Worm (Caenorhabditis elegans) whole organism, L1 larva: Measurements from ENCODE around the gene srx-136.
A peak's percentile ranks its signal among the peaks of the same experiment; 100 is the strongest.

Experiments
- C04F5.9 ChIP-seq: sonication (generic microtip); optimal IDR thresholded peaks from 2 replicates; lab custom pipeline; 2016; ENCODE audit warnings: missing genetic modification characterization, missing compliant biosample characterization
- C16A3.4 ChIP-seq: fragments of 150-350 bp; optimal IDR thresholded peaks from 2 replicates; lab custom pipeline; 2014; ENCODE audit warnings: missing biosample characterization, missing genetic modification characterization
- F16B12.6 ChIP-seq: fragments of 150-350 bp; optimal IDR thresholded peaks from 2 replicates; lab custom pipeline; 2014; ENCODE audit warnings: missing biosample characterization, missing genetic modification characterization
- Y116A8C.19 ChIP-seq: sonication (generic microtip); optimal IDR thresholded peaks from 2 replicates; lab custom pipeline; 2016; ENCODE audit warnings: missing compliant biosample characterization, missing genetic modification characterization, borderline replicate concordance
- alr-1 ChIP-seq: fragments of 200-800 bp; sonication (Bioruptor generic); optimal IDR thresholded peaks from 2 replicates; lab custom pipeline; 2018; ENCODE audit warnings: borderline replicate concordance, mild to moderate bottlenecking, missing genetic modification characterization, missing compliant biosample characterization
- ama-1 ChIP-seq: fragments of 150-350 bp; optimal IDR thresholded peaks from 2 replicates; lab custom pipeline; 2014
- blmp-1 ChIP-seq: fragments of 150-350 bp; optimal IDR thresholded peaks from 2 replicates; lab custom pipeline; 2014; ENCODE audit warnings: missing biosample characterization, missing genetic modification characterization
- ceh-90 ChIP-seq: sonication (generic microtip); optimal IDR thresholded peaks from 2 replicates; lab custom pipeline; 2016; ENCODE audit warnings: missing genetic modification characterization, missing compliant biosample characterization
- dpl-1 ChIP-seq, 3 experiments: fragments of 150-350 bp in 2 of 3; sonication (generic microtip) in 1 of 3; optimal IDR thresholded peaks; 2 replicates each; lab custom pipeline; 2014 to 2017; ENCODE audit warnings: missing biosample characterization in 3 of 3, missing genetic modification characterization in 3 of 3, missing genetic modification reagents in 3 of 3
- efl-1 ChIP-seq, 4 experiments: fragments of 150-350 bp; optimal IDR thresholded peaks in 3 of 4; peaks in 1 of 4; 1 replicate in 1 of 4; 2 replicates in 3 of 4; lab custom pipeline; 2014; ENCODE audit warnings: missing biosample characterization in 2 of 4, missing genetic modification characterization in 2 of 4, missing genetic modification reagents in 2 of 4
- egl-27 ChIP-seq, 2 experiments: fragments of 150-350 bp in 1 of 2; sonication (generic microtip); optimal IDR thresholded peaks; 3 replicates each; lab custom pipeline; 2017 to 2018; ENCODE audit warnings: missing biosample characterization in 2 of 2, missing genetic modification characterization in 2 of 2, missing genetic modification reagents in 2 of 2
- elt-2 ChIP-seq: sonication (generic microtip); optimal IDR thresholded peaks from 2 replicates; lab custom pipeline; 2016; ENCODE audit warnings: missing genetic modification characterization, mild to moderate bottlenecking, inconsistent platforms, missing compliant biosample characterization, missing genetic modification reagents
- ets-5 ChIP-seq: fragments of 200-800 bp; sonication (Bioruptor generic); IDR thresholded peaks from 2 replicates; pipeline ENCODE4 v1.3.6; 2022; ENCODE audit warnings: missing genetic modification characterization, missing compliant biosample characterization
- hlh-4 ChIP-seq: sonication (generic microtip); optimal IDR thresholded peaks from 2 replicates; lab custom pipeline; 2016; ENCODE audit warnings: mild to moderate bottlenecking, missing genetic modification characterization, missing compliant biosample characterization
- hpl-2 ChIP-seq: fragments of 150-350 bp; optimal IDR thresholded peaks from 2 replicates; lab custom pipeline; 2014; ENCODE audit warnings: missing biosample characterization, missing genetic modification reagents, missing genetic modification characterization
- irx-1 ChIP-seq: sonication (generic microtip); optimal IDR thresholded peaks from 2 replicates; lab custom pipeline; 2016; ENCODE audit warnings: missing genetic modification characterization, missing compliant biosample characterization
- jun-1 ChIP-seq: fragments of 150-350 bp; optimal IDR thresholded peaks from 2 replicates; lab custom pipeline; 2014; ENCODE audit warnings: missing biosample characterization, missing genetic modification reagents, missing genetic modification characterization
- lin-14 ChIP-seq: fragments of 200-800 bp; sonication (Bioruptor generic); optimal IDR thresholded peaks from 2 replicates; lab custom pipeline; 2018; ENCODE audit warnings: mild to moderate bottlenecking, missing genetic modification characterization, moderate library complexity, missing compliant biosample characterization
- lin-35 ChIP-seq, 2 experiments: fragments of 150-350 bp; optimal IDR thresholded peaks; 2 replicates each; lab custom pipeline; 2014; ENCODE audit warnings: missing biosample characterization in 2 of 2, missing genetic modification characterization in 2 of 2, missing genetic modification reagents in 2 of 2
- lir-3 ChIP-seq: sonication (generic microtip); optimal IDR thresholded peaks from 2 replicates; lab custom pipeline; 2016; ENCODE audit warnings: mild to moderate bottlenecking, missing genetic modification characterization, moderate library complexity, missing compliant biosample characterization; ENCODE audit not compliant: poor library complexity
- lsy-2 ChIP-seq, 2 experiments: fragments of 150-350 bp; optimal IDR thresholded peaks; 2 replicates each; lab custom pipeline; 2014; ENCODE audit warnings: missing biosample characterization in 2 of 2, missing genetic modification characterization in 2 of 2
- mab-9 ChIP-seq: fragments of 200-800 bp; sonication (Bioruptor generic); IDR thresholded peaks from 2 replicates; pipeline ENCODE4 v1.3.6; 2022; ENCODE audit warnings: missing genetic modification reagents, missing genetic modification characterization, missing compliant biosample characterization
- nhr-12 ChIP-seq: sonication (generic microtip); optimal IDR thresholded peaks from 2 replicates; lab custom pipeline; 2017; ENCODE audit warnings: missing biosample characterization, missing genetic modification characterization
- nhr-20 ChIP-seq: sonication (generic microtip); optimal IDR thresholded peaks from 2 replicates; lab custom pipeline; 2016; ENCODE audit warnings: mild to moderate bottlenecking, missing genetic modification characterization, missing compliant biosample characterization
- nhr-237 ChIP-seq: fragments of 150-350 bp; optimal IDR thresholded peaks from 2 replicates; lab custom pipeline; 2014; ENCODE audit warnings: missing biosample characterization, missing genetic modification characterization
- nhr-28 ChIP-seq: fragments of 150-350 bp; optimal IDR thresholded peaks from 2 replicates; lab custom pipeline; 2014; ENCODE audit warnings: missing biosample characterization, missing genetic modification characterization
- nhr-71 ChIP-seq: sonication (generic microtip); optimal IDR thresholded peaks from 2 replicates; lab custom pipeline; 2016; ENCODE audit warnings: mild to moderate bottlenecking, missing genetic modification characterization, moderate library complexity, missing compliant biosample characterization
- nhr-85 ChIP-seq: sonication (generic microtip); peaks from one replicate; lab custom pipeline; 2016; ENCODE audit warnings: missing genetic modification characterization, inconsistent platforms, missing compliant biosample characterization
- nhr-90 ChIP-seq: sonication (generic microtip); optimal IDR thresholded peaks from 2 replicates; lab custom pipeline; 2016; ENCODE audit warnings: mild to moderate bottlenecking, missing genetic modification characterization, missing compliant biosample characterization; ENCODE audit not compliant: poor library complexity
- pax-3 ChIP-seq: fragments of 200-800 bp; sonication (Bioruptor generic); optimal IDR thresholded peaks from 2 replicates; lab custom pipeline; 2018; ENCODE audit warnings: mild to moderate bottlenecking, missing genetic modification characterization, moderate library complexity, missing compliant biosample characterization
- rnt-1 ChIP-seq: sonication (generic microtip); optimal IDR thresholded peaks from 2 replicates; lab custom pipeline; 2016; ENCODE audit warnings: mild to moderate bottlenecking, missing genetic modification characterization, moderate library complexity, missing compliant biosample characterization
- skn-1 ChIP-seq: fragments of 150-350 bp; optimal IDR thresholded peaks from 2 replicates; lab custom pipeline; 2014; ENCODE audit warnings: missing biosample characterization, missing genetic modification characterization
- snu-23 ChIP-seq: sonication (generic microtip); optimal IDR thresholded peaks from 2 replicates; lab custom pipeline; 2016; ENCODE audit warnings: missing genetic modification characterization, missing compliant biosample characterization
- tlp-1 ChIP-seq: fragments of 150-350 bp; optimal IDR thresholded peaks from 2 replicates; lab custom pipeline; 2014; ENCODE audit warnings: missing biosample characterization, missing genetic modification characterization
- unc-130 ChIP-seq: fragments of 150-350 bp; optimal IDR thresholded peaks from 2 replicates; lab custom pipeline; 2017; ENCODE audit warnings: missing biosample characterization, missing genetic modification characterization, inconsistent platforms
- xbp-1 ChIP-seq: sonication (generic microtip); optimal IDR thresholded peaks from 2 replicates; lab custom pipeline; 2016; ENCODE audit warnings: missing genetic modification characterization, missing compliant biosample characterization
- ztf-11 ChIP-seq, 2 experiments: sonication (generic microtip); optimal IDR thresholded peaks; 2 replicates each; lab custom pipeline; 2016 to 2017; ENCODE audit warnings: missing genetic modification characterization in 2 of 2, missing biosample characterization in 1 of 2, missing compliant biosample characterization in 1 of 2

Gene srx-136

DNA sequence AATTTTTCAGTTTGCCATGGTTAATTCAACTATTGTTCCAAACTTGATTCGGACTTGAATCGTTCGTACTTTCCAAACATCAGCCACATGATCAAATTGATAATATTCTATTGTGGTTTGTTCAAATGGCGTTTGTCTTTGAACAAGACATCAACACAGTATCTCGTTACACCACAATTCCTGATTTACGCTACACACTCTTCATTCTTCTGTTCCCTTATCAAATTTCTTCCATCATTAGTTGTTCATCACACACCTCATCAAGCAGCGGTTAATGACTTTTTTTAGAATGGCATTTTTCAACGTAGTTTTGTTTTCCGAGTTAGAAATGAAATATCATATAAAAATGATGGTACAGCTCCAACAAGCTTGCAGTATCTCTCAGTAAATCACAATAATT lies 21.0 kb downstream of the srx-136 start (continued):
- TF ChIP-seq irx-1 (no peak), F16B12.6 (tag; lab: Kevin White, UChicago) (no peak), ets-5 (GFP tag; lab: Robert Waterston, UW) (no peak), ztf-11 (tag; optimal IDR thresholded peaks at IDR 0.05; lab: Kevin White, UChicago) (no peak), xbp-1 (tag; lab: Kevin White, UChicago) (no peak), pax-3 (tag; lab: Kevin White, UChicago) (no peak), lin-35 (GFP tag; optimal IDR thresholded peaks at IDR 0.05; lab: Kevin White, UChicago) (peak in 1 of 2 experiments; percentile 20), egl-27 (tag; optimal IDR thresholded peaks at IDR 0.05; lab: Kevin White, UChicago) (no peak), ceh-90 (no peak), jun-1 (tag; lab: Kevin White, UChicago) (no peak), alr-1 (tag; lab: Kevin White, UChicago) (no peak), C16A3.4 (tag; lab: Kevin White, UChicago) (no peak), hlh-4 (no peak), hpl-2 (GFP tag; lab: Kevin White, UChicago) (no peak), mab-9 (GFP tag; lab: Robert Waterston, UW) (no peak), nhr-28 (tag; lab: Kevin White, UChicago) (no peak), Y116A8C.19 (tag; lab: Kevin White, UChicago) (no peak), lir-3 (tag; lab: Kevin White, UChicago) (no peak), nhr-237 (tag; lab: Kevin White, UChicago) (no peak)

DNA sequence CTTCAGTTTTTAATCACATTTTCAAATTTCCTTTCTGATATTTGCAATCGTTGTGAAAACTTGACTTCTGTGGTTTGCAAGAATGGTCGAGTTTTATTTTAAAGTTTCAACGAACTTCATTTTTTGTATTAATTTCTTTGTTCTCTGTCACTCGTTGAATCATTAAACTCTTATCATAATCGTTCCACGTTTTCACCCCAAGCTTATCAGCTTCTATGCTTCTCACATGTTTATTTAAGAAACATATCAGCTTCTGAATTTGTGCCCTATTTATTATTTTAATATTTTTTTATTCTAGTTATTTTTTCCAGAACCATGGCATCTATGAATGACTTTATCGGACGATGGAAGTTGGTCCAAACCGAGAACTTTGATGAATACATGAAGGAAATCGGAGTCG lies 22.0 kb downstream of the srx-136 start, which contains the start of gene lbp-7:
Gene lbp-7, plus strand, starts transcription at position 312 of the 400 bp plus-strand sequence.
- TF ChIP-seq nhr-20 (tag; lab: Kevin White, UChicago) (peak; percentile 5), nhr-71 (tag; lab: Kevin White, UChicago) (no peak), elt-2 (peak; percentile 86), tlp-1 (tag; lab: Kevin White, UChicago) (peak; percentile 8)

- TF ChIP-seq rnt-1 (tag; lab: Kevin White, UChicago) = peak; percentile 3
- no peak for TF ChIP-seq nhr-12 (tag; lab: Kevin White, UChicago)
- TF ChIP-seq C04F5.9 (tag; lab: Kevin White, UChicago) = no peak
- TF ChIP-seq skn-1 (tag; lab: Kevin White, UChicago) = no peak
- peak; percentile 4 for TF ChIP-seq blmp-1
- TF ChIP-seq nhr-85 (tag; lab: Kevin White, UChicago) = no peak
- TF ChIP-seq snu-23 (GFP tag; lab: Kevin White, UChicago) = peak; percentile 15
- no peak for TF ChIP-seq ztf-11 (tag; optimal IDR thresholded peaks at IDR 0.05; lab: Kevin White, UChicago)
- TF ChIP-seq lsy-2 (tag; optimal IDR thresholded peaks at IDR 0.05; lab: Kevin White, UChicago) = peak in 1 of 2 experiments; percentile 41
- TF ChIP-seq lin-35 (GFP tag; optimal IDR thresholded peaks at IDR 0.05; lab: Kevin White, UChicago) = peak; percentile 19 to 55
- TF ChIP-seq ama-1 (lab: Kevin White, UChicago) = no peak
- TF ChIP-seq dpl-1 (GFP tag; optimal IDR thresholded peaks at IDR 0.05; lab: Kevin White, UChicago) = peak; percentile 6 to 62 (median 56)
- TF ChIP-seq unc-130 (tag; lab: Kevin White, UChicago) = no peak
- peak; percentile 39 to 54 for TF ChIP-seq efl-1 (optimal IDR thresholded peaks at IDR 0.05; lab: Kevin White, UChicago)
- TF ChIP-seq efl-1 (GFP tag; optimal IDR thresholded peaks at IDR 0.05 in 1 of 2; lab: Kevin White, UChicago) = peak; percentile 57 to 87
- no peak for TF ChIP-seq nhr-90 (tag; lab: Kevin White, UChicago)
- peak; percentile 58 for TF ChIP-seq lin-14 (GFP tag; lab: Kevin White, UChicago)
These were observed 22.9 kb downstream of the srx-136 start for ce11 chrV:13880163-13880562.
